Fruit fly (Drosophila melanogaster) whole organism, embryonic: ENCODE data around the gene Rab8.

Source experiments
- CG1024 ChIP-seq: fragments of 200-800 bp; sonication (Bioruptor generic); IDR thresholded peaks from 2 replicates; pipeline ENCODE4 v1.3.6; 2022; ENCODE audit warnings: missing biosample characterization, missing genetic modification characterization
- CG11560 ChIP-seq: fragments of 200-800 bp; sonication (Bioruptor generic); IDR thresholded peaks from 3 replicates; pipeline ENCODE4 v1.3.6; 2022; ENCODE audit warnings: missing biosample characterization, missing genetic modification characterization
- CG12769 ChIP-seq: fragments of 200-800 bp; sonication (Bioruptor generic); optimal IDR thresholded peaks from 2 replicates; lab custom pipeline; 2019; ENCODE audit warnings: missing biosample characterization, mild to moderate bottlenecking, missing genetic modification characterization, moderate library complexity
- CG1832 ChIP-seq: fragments of 200-800 bp; sonication (Bioruptor generic); optimal IDR thresholded peaks from 2 replicates; lab custom pipeline; 2017; ENCODE audit warnings: missing biosample characterization, mild to moderate bottlenecking, missing genetic modification characterization, inconsistent platforms
- CG8388 ChIP-seq: fragments of 200-800 bp; sonication (Bioruptor generic); optimal IDR thresholded peaks from 2 replicates; lab custom pipeline; 2019; ENCODE audit warnings: missing biosample characterization, mild to moderate bottlenecking, missing genetic modification characterization, moderate library complexity
- Hr78 ChIP-seq, 2 experiments: fragments of 200-800 bp in 1 of 2; fragments of >200 bp in 1 of 2; sonication (Bioruptor generic) in 1 of 2; optimal IDR thresholded peaks; 2 replicates each; lab custom pipeline; 2017 to 2019; ENCODE audit warnings: missing biosample characterization in 2 of 2, missing genetic modification characterization in 2 of 2, mild to moderate bottlenecking in 1 of 2, moderate library complexity in 1 of 2
- Mad ChIP-seq: fragments of 200-800 bp; sonication (Bioruptor generic); optimal IDR thresholded peaks from 2 replicates; lab custom pipeline; 2016; ENCODE audit warnings: missing biosample characterization, missing genetic modification characterization
- Max ChIP-seq: fragments of 200-800 bp; sonication (Bioruptor generic); optimal IDR thresholded peaks from 2 replicates; lab custom pipeline; 2016; ENCODE audit warnings: missing biosample characterization, mild to moderate bottlenecking, missing genetic modification characterization
- ase ChIP-seq: fragments of 200-800 bp; sonication (Bioruptor generic); IDR thresholded peaks from 3 replicates; pipeline ENCODE4 v1.3.6; 2022; ENCODE audit warnings: missing biosample characterization, missing genetic modification characterization
- eve ChIP-seq, 2 experiments: fragments of >200 bp; optimal IDR thresholded peaks; 2 replicates each; lab custom pipeline; 2017; ENCODE audit warnings: missing biosample characterization in 2 of 2, missing genetic modification characterization in 2 of 2
- ewg ChIP-seq: fragments of 200-800 bp; sonication (Bioruptor generic); optimal IDR thresholded peaks from 3 replicates; lab custom pipeline; 2017; ENCODE audit warnings: mild to moderate bottlenecking, missing biosample characterization, missing genetic modification reagents, missing genetic modification characterization
- hb ChIP-seq: fragments of 200-800 bp; sonication (Bioruptor generic); IDR thresholded peaks from 3 replicates; pipeline ENCODE4 v1.3.6; 2022; ENCODE audit warnings: missing biosample characterization, missing genetic modification characterization; ENCODE audit not compliant: partially characterized antibody
- lbe ChIP-seq: fragments of 200-800 bp; sonication (Bioruptor generic); optimal IDR thresholded peaks from 2 replicates; lab custom pipeline; 2016; ENCODE audit warnings: missing biosample characterization, mild to moderate bottlenecking, missing genetic modification characterization
- scrt ChIP-seq: fragments of 200-800 bp; sonication (Bioruptor generic); optimal IDR thresholded peaks from 2 replicates; lab custom pipeline; 2018; ENCODE audit warnings: missing biosample characterization, mild to moderate bottlenecking, missing genetic modification characterization, moderate library complexity

- no peak for TF ChIP-seq lbe (GFP tag; lab: Kevin White, UChicago)
- no peak for TF ChIP-seq Max (GFP tag; lab: Kevin White, UChicago)
- no peak for TF ChIP-seq CG1024 (GFP tag; lab: Robert Waterston, UW)
- no peak for TF ChIP-seq ewg
- no peak for TF ChIP-seq scrt
- TF ChIP-seq hb (GFP tag; lab: Robert Waterston, UW): no peak
- TF ChIP-seq Mad (GFP tag; lab: Kevin White, UChicago): no peak
- TF ChIP-seq CG8388: no peak
- no peak for TF ChIP-seq Hr78 (GFP tag; optimal IDR thresholded peaks at IDR 0.05; lab: Kevin White, UChicago)
- no peak for TF ChIP-seq eve (GFP tag; optimal IDR thresholded peaks at IDR 0.05; lab: Kevin White, UChicago)
- no peak for TF ChIP-seq CG12769 (tag; lab: Kevin White, UChicago)
- no peak for TF ChIP-seq ase (GFP tag; lab: Robert Waterston, UW)
- TF ChIP-seq CG1832: no peak
- TF ChIP-seq CG11560: no peak
Measured at dm6 chr3L:19848080-19848479, 22.8 kb downstream of the Rab8 start.
